Worm (Caenorhabditis elegans) whole organism, young adult: ENCODE measurements around the gene F16G10.13.

Source experiments
- F10E7.11 ChIP-seq: sonication (generic microtip); optimal IDR thresholded peaks from 2 replicates; lab custom pipeline; 2017; ENCODE audit warnings: mild to moderate bottlenecking, missing genetic modification characterization, moderate library complexity, missing compliant biosample characterization
- F55B11.4 ChIP-seq: sonication (generic microtip); optimal IDR thresholded peaks from 2 replicates; lab custom pipeline; 2016; ENCODE audit warnings: missing compliant biosample characterization, missing genetic modification characterization, borderline replicate concordance; ENCODE audit not compliant: insufficient read depth
- F57C9.4 ChIP-seq: sonication (generic microtip); optimal IDR thresholded peaks from 2 replicates; lab custom pipeline; 2017; ENCODE audit warnings: mild to moderate bottlenecking, missing genetic modification characterization, missing compliant biosample characterization
- Y79H2A.3 ChIP-seq: fragments of 200-800 bp; sonication (Bioruptor generic); conservative IDR thresholded peaks from 2 replicates; pipeline ENCODE4 v1.3.6; 2022; ENCODE audit warnings: missing genetic modification reagents, missing genetic modification characterization, missing compliant biosample characterization
- ZK185.1 ChIP-seq: sonication (generic microtip); optimal IDR thresholded peaks from 2 replicates; lab custom pipeline; 2016; ENCODE audit warnings: mild to moderate bottlenecking, missing genetic modification characterization, missing compliant biosample characterization; ENCODE audit not compliant: poor library complexity, severe bottlenecking
- aptf-2 ChIP-seq: fragments of 200-800 bp; sonication (Bioruptor generic); conservative IDR thresholded peaks from 2 replicates; pipeline ENCODE4 v1.3.6; 2022; ENCODE audit warnings: missing genetic modification reagents, missing genetic modification characterization, missing compliant biosample characterization
- ceh-40 ChIP-seq: fragments of 200-800 bp; sonication (Bioruptor generic); IDR thresholded peaks from 2 replicates; pipeline ENCODE4 v1.3.6; 2022; ENCODE audit warnings: missing genetic modification characterization, missing compliant biosample characterization
- dpff-1 ChIP-seq: sonication (generic microtip); optimal IDR thresholded peaks from 2 replicates; lab custom pipeline; 2017; ENCODE audit warnings: mild to moderate bottlenecking, missing genetic modification characterization, missing compliant biosample characterization
- ets-4 ChIP-seq: fragments of 200-800 bp; sonication (Bioruptor generic); optimal IDR thresholded peaks from 2 replicates; lab custom pipeline; 2018; ENCODE audit warnings: mild to moderate bottlenecking, missing genetic modification characterization, missing compliant biosample characterization
- him-1 ChIP-seq: sonication (generic microtip); optimal IDR thresholded peaks from 2 replicates; lab custom pipeline; 2016; ENCODE audit warnings: missing genotype, missing genetic modification reagents, missing genetic modification characterization, missing compliant biosample characterization
- lir-1 ChIP-seq: fragments of 200-800 bp; sonication (Bioruptor generic); conservative IDR thresholded peaks from 2 replicates; pipeline ENCODE4 v1.3.6; 2022; ENCODE audit warnings: missing genetic modification reagents, missing genetic modification characterization, missing compliant biosample characterization
- nhr-120 ChIP-seq: fragments of 200-800 bp; sonication (Bioruptor generic); IDR thresholded peaks from 2 replicates; pipeline ENCODE4 v1.3.6; 2022; ENCODE audit warnings: missing genetic modification characterization, missing compliant biosample characterization

ce11 chrII:2390884-2391283 is 4.9 kb downstream of the F16G10.13 start, which contains the start of gene F16G10.10:
- TF ChIP-seq him-1 (tag; lab: Kevin White, UChicago) (no peak), nhr-120 (GFP tag; lab: Robert Waterston, UW) (no peak), ets-4 (GFP tag; lab: Kevin White, UChicago) (no peak), lir-1 (GFP tag; lab: Robert Waterston, UW) (no peak), dpff-1 (tag; lab: Kevin White, UChicago) (no peak), aptf-2 (GFP tag; lab: Robert Waterston, UW) (no peak), ceh-40 (GFP tag; lab: Robert Waterston, UW) (no peak), F10E7.11 (tag; lab: Kevin White, UChicago) (no peak), F55B11.4 (tag; lab: Kevin White, UChicago) (no peak), F57C9.4 (no peak), Y79H2A.3 (GFP tag; lab: Robert Waterston, UW) (no peak), ZK185.1 (tag; lab: Kevin White, UChicago) (no peak)
